Fruit fly (Drosophila melanogaster) whole organism, embryonic: ENCODE data around the gene CG34251.
A peak's percentile ranks its signal among the peaks of the same experiment; 100 is the strongest.

Source experiments
- ATbp ChIP-seq: fragments of 200-800 bp; sonication (Bioruptor generic); optimal IDR thresholded peaks from 2 replicates; lab custom pipeline; 2017; ENCODE audit warnings: missing biosample characterization, mild to moderate bottlenecking, missing genetic modification characterization, missing genetic modification reagents
- Atf3 ChIP-seq: fragments of 200-800 bp; sonication (Bioruptor generic); optimal IDR thresholded peaks from 3 replicates; lab custom pipeline; 2016; ENCODE audit warnings: missing biosample characterization, missing genetic modification characterization
- CG10431 ChIP-seq: fragments of 200-800 bp; sonication (Bioruptor generic); optimal IDR thresholded peaks from 3 replicates; lab custom pipeline; 2018; ENCODE audit warnings: missing biosample characterization, mild to moderate bottlenecking, missing genetic modification characterization
- CG11504 ChIP-seq: fragments of 200-800 bp; sonication (Bioruptor generic); optimal IDR thresholded peaks from 3 replicates; lab custom pipeline; 2019; ENCODE audit warnings: missing biosample characterization, mild to moderate bottlenecking, missing genetic modification characterization, moderate library complexity
- CG11560 ChIP-seq: fragments of 200-800 bp; sonication (Bioruptor generic); IDR thresholded peaks from 3 replicates; pipeline ENCODE4 v1.3.6; 2022; ENCODE audit warnings: missing biosample characterization, missing genetic modification characterization
- CG1233 ChIP-seq: fragments of 200-800 bp; sonication (Bioruptor generic); optimal IDR thresholded peaks from 4 replicates; lab custom pipeline; 2018; ENCODE audit warnings: missing biosample characterization, mild to moderate bottlenecking, missing genetic modification characterization
- CG13296 ChIP-seq: fragments of 200-800 bp; sonication (Bioruptor generic); optimal IDR thresholded peaks from 3 replicates; lab custom pipeline; 2018; ENCODE audit warnings: missing biosample characterization, mild to moderate bottlenecking, missing genetic modification characterization
- CG15269 ChIP-seq: fragments of 200-800 bp; sonication (Bioruptor generic); optimal IDR thresholded peaks from 2 replicates; lab custom pipeline; 2018; ENCODE audit warnings: missing biosample characterization, mild to moderate bottlenecking, missing genetic modification characterization, moderate library complexity
- CG17328 ChIP-seq: fragments of 200-800 bp; sonication (Bioruptor generic); IDR thresholded peaks from 2 replicates; pipeline ENCODE4 v1.3.6; 2022; ENCODE audit warnings: missing biosample characterization, missing genetic modification characterization
- CG17359 ChIP-seq: fragments of 200-800 bp; sonication (Bioruptor generic); optimal IDR thresholded peaks from 3 replicates; lab custom pipeline; 2018; ENCODE audit warnings: missing biosample characterization, mild to moderate bottlenecking, missing genetic modification characterization, moderate library complexity
- CG17361 ChIP-seq: fragments of 200-800 bp; sonication (Bioruptor generic); IDR thresholded peaks from 3 replicates; pipeline ENCODE4 v1.3.6; 2022; ENCODE audit warnings: missing biosample characterization, missing genetic modification characterization
- CG17568 ChIP-seq: fragments of 200-800 bp; sonication (Bioruptor generic); optimal IDR thresholded peaks from 2 replicates; lab custom pipeline; 2018; ENCODE audit warnings: missing biosample characterization, mild to moderate bottlenecking, missing genetic modification characterization, moderate library complexity
- CG18476 ChIP-seq: fragments of 200-800 bp; sonication (Bioruptor generic); optimal IDR thresholded peaks from 2 replicates; lab custom pipeline; 2016; ENCODE audit warnings: missing biosample characterization, mild to moderate bottlenecking, missing genetic modification characterization
- CG2199 ChIP-seq: fragments of 200-800 bp; sonication (Bioruptor generic); IDR thresholded peaks from 3 replicates; pipeline ENCODE4 v1.3.6; 2022; ENCODE audit warnings: missing biosample characterization, missing genetic modification characterization
- CG31441 ChIP-seq: fragments of 200-800 bp; sonication (Bioruptor generic); IDR thresholded peaks from 2 replicates; pipeline ENCODE4 v1.3.6; 2022; ENCODE audit warnings: missing biosample characterization, missing genetic modification characterization
- CG32772 ChIP-seq: fragments of 200-800 bp; sonication (Bioruptor generic); IDR thresholded peaks from 2 replicates; pipeline ENCODE4 v1.3.6; 2022; ENCODE audit warnings: missing biosample characterization, missing genetic modification characterization
- CG3995 ChIP-seq: fragments of 200-800 bp; sonication (Bioruptor generic); optimal IDR thresholded peaks from 3 replicates; lab custom pipeline; 2016; ENCODE audit warnings: missing biosample characterization, missing genetic modification characterization
- CG4360 ChIP-seq: fragments of 200-800 bp; sonication (Bioruptor generic); IDR thresholded peaks from 2 replicates; pipeline ENCODE4 v1.3.6; 2022; ENCODE audit warnings: missing biosample characterization, missing genetic modification characterization
- CG6254 ChIP-seq: fragments of 200-800 bp; sonication (Bioruptor generic); optimal IDR thresholded peaks from 3 replicates; lab custom pipeline; 2017; ENCODE audit warnings: mild to moderate bottlenecking, missing biosample characterization, missing genetic modification reagents, missing genetic modification characterization
- CG7839 ChIP-seq: fragments of 200-800 bp; sonication (Bioruptor generic); optimal IDR thresholded peaks from 3 replicates; lab custom pipeline; 2018; ENCODE audit warnings: missing biosample characterization, mild to moderate bottlenecking, missing genetic modification characterization, moderate library complexity
- Fer1 ChIP-seq: fragments of 200-800 bp; sonication (Bioruptor generic); optimal IDR thresholded peaks from 2 replicates; lab custom pipeline; 2017; ENCODE audit warnings: missing biosample characterization, mild to moderate bottlenecking, missing genetic modification characterization
- Fer3 ChIP-seq: fragments of 200-800 bp; sonication (Bioruptor generic); optimal IDR thresholded peaks from 2 replicates; lab custom pipeline; 2018; ENCODE audit warnings: missing biosample characterization, mild to moderate bottlenecking, missing genetic modification characterization, moderate library complexity
- MBD-R2 ChIP-seq: fragments of 200-800 bp; sonication (Bioruptor generic); IDR thresholded peaks from 2 replicates; pipeline ENCODE4 v1.3.6; 2022; ENCODE audit warnings: missing biosample characterization, missing genetic modification characterization
- Nf-YA ChIP-seq: fragments of 200-800 bp; sonication (Bioruptor generic); IDR thresholded peaks from 2 replicates; pipeline ENCODE4 v1.3.6; 2022; ENCODE audit warnings: missing biosample characterization, missing genetic modification characterization
- Ptx1 ChIP-seq: fragments of 200-800 bp; sonication (Bioruptor generic); IDR thresholded peaks from 2 replicates; pipeline ENCODE4 v1.3.6; 2022; ENCODE audit warnings: missing biosample characterization, missing genetic modification characterization
- Ssrp ChIP-seq: fragments of 200-800 bp; sonication (Bioruptor generic); optimal IDR thresholded peaks from 2 replicates; lab custom pipeline; 2018; ENCODE audit warnings: missing biosample characterization, mild to moderate bottlenecking, missing genetic modification characterization, moderate library complexity
- Stat92E ChIP-seq, 3 experiments: fragments of >200 bp in 2 of 3; fragments of 200-800 bp in 1 of 3; sonication (Bioruptor generic) in 1 of 3; optimal IDR thresholded peaks; 2 replicates each; lab custom pipeline; 2017 to 2019; ENCODE audit warnings: missing biosample characterization in 3 of 3, missing genetic modification characterization in 3 of 3, mild to moderate bottlenecking in 1 of 3, moderate library complexity in 1 of 3
- Vsx1 ChIP-seq: fragments of 200-800 bp; sonication (Bioruptor generic); optimal IDR thresholded peaks from 2 replicates; lab custom pipeline; 2017; ENCODE audit warnings: missing biosample characterization, mild to moderate bottlenecking, missing genetic modification characterization, missing genetic modification reagents
- ato ChIP-seq: fragments of 200-800 bp; sonication (Bioruptor generic); IDR thresholded peaks from 2 replicates; pipeline ENCODE4 v1.3.6; 2022; ENCODE audit warnings: missing biosample characterization, missing genetic modification characterization; ENCODE audit not compliant: partially characterized antibody
- caup ChIP-seq: fragments of 200-800 bp; sonication (Bioruptor generic); optimal IDR thresholded peaks from 3 replicates; lab custom pipeline; 2017; ENCODE audit warnings: missing biosample characterization, mild to moderate bottlenecking, missing genetic modification characterization, moderate library complexity; ENCODE audit not compliant: severe bottlenecking
- dmrt99B ChIP-seq: fragments of 200-800 bp; sonication (Bioruptor generic); optimal IDR thresholded peaks from 2 replicates; lab custom pipeline; 2018; ENCODE audit warnings: missing biosample characterization, mild to moderate bottlenecking, missing genetic modification characterization, moderate library complexity
- eve ChIP-seq, 2 experiments: fragments of >200 bp; optimal IDR thresholded peaks; 2 replicates each; lab custom pipeline; 2017; ENCODE audit warnings: missing biosample characterization in 2 of 2, missing genetic modification characterization in 2 of 2
- exex ChIP-seq: fragments of 200-800 bp; sonication (Bioruptor generic); optimal IDR thresholded peaks from 4 replicates; lab custom pipeline; 2018; ENCODE audit warnings: missing biosample characterization, mild to moderate bottlenecking, missing genetic modification characterization, moderate library complexity
- grau ChIP-seq: fragments of 200-800 bp; optimal IDR thresholded peaks from 3 replicates; lab custom pipeline; 2019; ENCODE audit warnings: missing biosample characterization, mild to moderate bottlenecking, missing genetic modification characterization, moderate library complexity
- gro ChIP-seq: fragments of 200-800 bp; sonication (Bioruptor generic); optimal IDR thresholded peaks from 2 replicates; lab custom pipeline; 2016; ENCODE audit warnings: missing biosample characterization, missing genetic modification characterization
- hkb ChIP-seq, 2 experiments: fragments of 200-800 bp in 1 of 2; fragments of >200 bp in 1 of 2; sonication (Bioruptor generic) in 1 of 2; IDR thresholded peaks in 1 of 2; optimal IDR thresholded peaks in 1 of 2; 2 replicates each; pipeline versions ENCODE4 v1.3.6 to Lab custom; 2017 to 2022; ENCODE audit warnings: missing biosample characterization in 1 of 2, missing genetic modification characterization in 1 of 2
- inv ChIP-seq: fragments of 200-800 bp; sonication (Bioruptor generic); IDR thresholded peaks from 2 replicates; pipeline ENCODE4 v1.3.6; 2022; ENCODE audit warnings: missing biosample characterization, missing genetic modification characterization; ENCODE audit not compliant: partially characterized antibody
- ken ChIP-seq: fragments of 200-800 bp; sonication (Bioruptor generic); IDR thresholded peaks from 3 replicates; pipeline ENCODE4 v1.3.6; 2022; ENCODE audit warnings: missing biosample characterization, missing genetic modification characterization
- pita ChIP-seq: fragments of 200-800 bp; sonication (Bioruptor generic); optimal IDR thresholded peaks from 2 replicates; lab custom pipeline; 2017; ENCODE audit warnings: missing biosample characterization, mild to moderate bottlenecking, missing genetic modification characterization
- prd ChIP-seq, 3 experiments: fragments of >200 bp in 2 of 3; fragments of 200-800 bp in 1 of 3; sonication (Bioruptor generic) in 1 of 3; optimal IDR thresholded peaks in 2 of 3; IDR thresholded peaks in 1 of 3; 2 replicates in 2 of 3; 3 replicates in 1 of 3; pipeline versions ENCODE4 v1.3.6 to Lab custom; 2017 to 2022; ENCODE audit warnings: missing biosample characterization in 1 of 3, missing genetic modification characterization in 1 of 3
- sim ChIP-seq: fragments of 200-800 bp; sonication (Bioruptor generic); IDR thresholded peaks from 2 replicates; pipeline ENCODE4 v1.3.6; 2022; ENCODE audit warnings: missing biosample characterization, missing genetic modification characterization
- slbo ChIP-seq: fragments of 200-800 bp; sonication (Bioruptor generic); IDR thresholded peaks from 2 replicates; pipeline ENCODE4 v1.3.6; 2022; ENCODE audit warnings: missing biosample characterization, missing genetic modification characterization
- z ChIP-seq: fragments of 200-800 bp; sonication (Bioruptor generic); IDR thresholded peaks from 3 replicates; pipeline ENCODE4 v1.3.6; 2022; ENCODE audit warnings: missing biosample characterization, missing genetic modification characterization
- zf30C ChIP-seq: fragments of 200-800 bp; sonication (Bioruptor generic); optimal IDR thresholded peaks from 3 replicates; lab custom pipeline; 2018; ENCODE audit warnings: missing biosample characterization, mild to moderate bottlenecking, missing genetic modification characterization
- zfh1 ChIP-seq: fragments of 200-800 bp; sonication (Bioruptor generic); IDR thresholded peaks from 3 replicates; pipeline ENCODE4 v1.3.6; 2022; ENCODE audit warnings: missing biosample characterization, missing genetic modification characterization

The CG34251 gene

DNA sequence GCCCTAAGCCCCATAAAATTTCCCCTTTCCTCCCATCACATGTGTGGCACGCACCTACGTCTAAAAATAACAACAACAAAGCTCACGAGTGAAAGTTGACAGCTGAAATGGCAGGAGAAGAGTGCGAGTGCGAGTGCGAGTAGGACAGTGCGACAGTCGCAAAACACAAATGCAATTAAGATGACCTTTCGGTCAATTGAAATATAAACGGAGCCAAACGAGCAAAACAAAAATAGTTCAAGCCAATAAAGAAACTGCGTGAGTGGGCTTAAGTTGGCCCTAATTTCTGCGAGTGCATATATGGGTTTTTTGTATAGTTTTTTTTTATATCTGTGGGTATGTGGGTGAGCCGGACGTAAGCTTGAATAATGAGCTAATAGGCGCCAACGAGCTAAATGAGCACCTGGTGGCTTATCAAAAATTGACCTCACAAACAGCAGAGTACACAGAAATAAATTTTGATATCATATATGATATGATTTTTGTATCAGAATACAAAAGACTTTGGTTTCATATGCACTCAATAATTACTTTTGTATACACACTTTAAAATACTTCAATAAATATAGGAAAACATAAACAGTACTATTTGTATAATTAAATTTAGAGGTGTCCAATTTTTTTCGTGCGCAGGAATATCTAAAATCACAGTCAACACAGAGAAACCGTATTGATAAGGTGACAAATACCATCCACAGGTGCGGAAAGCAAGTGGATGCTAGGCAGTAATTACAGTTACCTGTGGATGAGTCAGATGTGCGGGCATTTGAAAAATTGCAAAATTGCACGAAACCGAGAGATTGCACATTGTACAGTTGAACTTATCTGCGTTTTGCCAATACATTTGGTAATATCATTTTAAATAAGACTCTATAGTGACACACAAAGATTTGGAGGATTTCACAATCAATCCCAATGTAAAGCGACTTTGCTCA, 19.4 kb upstream of the CG34251 start (continued):
- TF ChIP-seq CG10431 (no peak), eve (GFP tag; optimal IDR thresholded peaks at IDR 0.05; lab: Kevin White, UChicago) (peak in 1 of 2 experiments; percentile 30), CG7839 (tag; lab: Kevin White, UChicago) (peak; percentile 27), Fer3 (tag; lab: Kevin White, UChicago) (peak; percentile 34), Nf-YA (GFP tag; lab: Robert Waterston, UW) (no peak), z (GFP tag; lab: Robert Waterston, UW) (0 out of 3 replicates have a peak, but pooled peaks have one; percentile 40), ato (GFP tag; lab: Robert Waterston, UW) (no peak), grau (tag; lab: Kevin White, UChicago) (peak; percentile 49), CG1233 (peak; percentile 19), CG17328 (GFP tag; lab: Robert Waterston, UW) (peak; percentile 45; the same call in 1 of the 2 replicates), CG13296 (GFP tag; lab: Kevin White, UChicago) (peak; percentile 33), CG3995 (GFP tag; lab: Kevin White, UChicago) (peak; percentile 41), hkb (optimal IDR thresholded peaks at IDR 0.05; lab: Kevin White, UChicago) (no peak), hkb (GFP tag; IDR thresholded peaks at IDR 0.05; lab: Robert Waterston, UW) (0 out of 2 replicates have a peak, but pooled peaks have one; percentile 45), dmrt99B (peak; percentile 48), prd (optimal IDR thresholded peaks at IDR 0.05; lab: Kevin White, UChicago) (no peak), prd (GFP tag; IDR thresholded peaks at IDR 0.05; lab: Robert Waterston, UW) (peak; percentile 39; the same call in 2 of the 3 replicates), caup (GFP tag; lab: Kevin White, UChicago) (peak; percentile 26), CG2199 (no peak), ATbp (GFP tag; lab: Kevin White, UChicago) (peak; percentile 22), CG4360 (GFP tag; lab: Robert Waterston, UW) (no peak; the same call in 1 of the 2 replicates), inv (GFP tag; lab: Robert Waterston, UW) (no peak), Ptx1 (GFP tag; lab: Robert Waterston, UW) (peak; percentile 31; the same call in 1 of the 2 replicates), Vsx1 (GFP tag; lab: Kevin White, UChicago) (peak; percentile 16), CG11504 (tag; lab: Kevin White, UChicago) (peak; percentile 43), Ssrp (tag; lab: Kevin White, UChicago) (peak; percentile 23), zf30C (GFP tag; lab: Kevin White, UChicago) (peak; percentile 32), CG32772 (GFP tag; lab: Robert Waterston, UW) (no peak; the same call in 1 of the 2 replicates), zfh1 (GFP tag; lab: Robert Waterston, UW) (0 out of 3 replicates have a peak, but pooled peaks have one; percentile 44), CG15269 (tag; lab: Kevin White, UChicago) (peak; percentile 53), pita (GFP tag; lab: Kevin White, UChicago) (no peak), Stat92E (GFP tag; optimal IDR thresholded peaks at IDR 0.05; lab: Kevin White, UChicago) (no peak), MBD-R2 (GFP tag; lab: Robert Waterston, UW) (0 out of 2 replicates have a peak, but pooled peaks have one; percentile 19), CG17361 (GFP tag; lab: Robert Waterston, UW) (0 out of 3 replicates have a peak, but pooled peaks have one; percentile 17), Fer1 (GFP tag; lab: Kevin White, UChicago) (peak; percentile 27), Atf3 (GFP tag; lab: Kevin White, UChicago) (no peak), CG17568 (GFP tag; lab: Kevin White, UChicago) (peak; percentile 2), CG31441 (GFP tag; lab: Robert Waterston, UW) (peak; percentile 42; the same call in 1 of the 2 replicates), CG11560 (tag; lab: Robert Waterston, UW) (no peak), CG18476 (peak; percentile 3), sim (GFP tag; lab: Robert Waterston, UW) (0 out of 2 replicates have a peak, but pooled peaks have one; percentile 13), CG6254 (GFP tag; lab: Kevin White, UChicago) (peak; percentile 2), ken (peak; percentile 54; the same call in 1 of the 3 replicates), CG17359 (tag; lab: Kevin White, UChicago) (peak; percentile 44), slbo (GFP tag; lab: Robert Waterston, UW) (0 out of 2 replicates have a peak, but pooled peaks have one; percentile 13), gro (GFP tag; lab: Kevin White, UChicago) (no peak), exex (tag; lab: Kevin White, UChicago) (peak; percentile 34)
